Worm (Caenorhabditis elegans): ENCODE results near the gene F43G6.10.

The F43G6.10 gene

DNA sequence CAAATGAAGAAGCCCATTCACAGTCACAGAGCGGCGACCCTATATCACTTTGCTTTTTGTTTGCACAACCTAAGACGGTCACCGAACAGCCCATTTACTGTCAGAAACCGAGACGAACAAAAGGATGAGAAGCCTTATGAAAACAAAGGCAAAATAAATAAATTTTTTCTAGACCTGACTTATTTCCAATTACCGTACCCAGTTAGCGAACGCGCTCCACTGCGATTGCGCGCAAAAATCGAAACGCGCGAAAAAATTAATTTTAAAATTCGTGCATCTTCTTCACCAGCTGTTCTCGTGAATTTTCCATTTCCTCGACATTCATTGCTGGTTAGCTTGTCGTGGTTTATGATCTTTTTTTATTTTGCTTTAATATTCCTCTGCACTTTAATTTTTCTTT, 26.7 kb upstream of the F43G6.10 start, which contains the start of gene F43G6.16:
F43G6.16 (minus strand) TSS at position 141 of the 400 bp plus-strand sequence.
- TF ChIP-seq C08G9.2 (tag; optimal IDR thresholded peaks at IDR 0.05) (no peak), hlh-15 (tag; optimal IDR thresholded peaks at IDR 0.05) (no peak), unc-86 (tag; optimal IDR thresholded peaks at IDR 0.05) (no peak), unc-55 (GFP tag; optimal IDR thresholded peaks at IDR 0.05) (no peak), Y22D7AL.16 (tag; optimal IDR thresholded peaks at IDR 0.05) (no peak), T23F11.4 (GFP tag; optimal IDR thresholded peaks at IDR 0.05) (no peak), pax-1 (tag; optimal IDR thresholded peaks at IDR 0.05) (peak; percentile 85)

DNA sequence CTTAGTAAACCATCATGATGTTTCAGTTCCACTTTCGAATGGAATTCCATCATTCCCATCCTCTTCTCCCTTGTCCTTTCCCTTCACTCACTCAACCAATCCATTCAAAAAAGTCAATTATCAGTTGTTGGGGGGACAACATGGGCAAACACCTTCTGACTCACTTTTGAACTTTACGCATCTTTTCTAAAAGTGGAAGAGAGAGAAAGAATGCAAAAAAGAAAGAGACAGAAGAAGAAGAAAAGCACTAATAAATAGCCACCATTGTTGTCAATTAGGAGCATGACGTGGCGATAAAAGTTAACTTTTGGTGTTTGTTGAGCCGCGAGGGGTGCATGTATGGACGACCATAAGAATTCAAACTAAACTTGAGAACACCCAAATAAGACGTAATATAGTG, 21.1 kb upstream of the F43G6.10 start:
- TF ChIP-seq ahr-1 (tag; optimal IDR thresholded peaks at IDR 0.05): no peak
- no peak for TF ChIP-seq fax-1 (tag; optimal IDR thresholded peaks at IDR 0.05)
- no peak for TF ChIP-seq dmd-4 (tag; optimal IDR thresholded peaks at IDR 0.05; ENCODE audit: borderline replicate concordance)
- no peak for TF ChIP-seq T23F11.4 (GFP tag; optimal IDR thresholded peaks at IDR 0.05)
- TF ChIP-seq C38D4.7 (GFP tag; optimal IDR thresholded peaks at IDR 0.05): no peak
- TF ChIP-seq pax-1 (tag; optimal IDR thresholded peaks at IDR 0.05): no peak
- TF ChIP-seq elt-2 (tag; optimal IDR thresholded peaks at IDR 0.05): no peak
- TF ChIP-seq tbx-7 (tag; optimal IDR thresholded peaks at IDR 0.05): no peak
- no peak for TF ChIP-seq ceh-45 (GFP tag; IDR thresholded peaks at IDR 0.05)
- no peak for TF ChIP-seq nhr-11 (tag; optimal IDR thresholded peaks at IDR 0.05)
- TF ChIP-seq fkh-6 (tag; optimal IDR thresholded peaks at IDR 0.05): no peak
- TF ChIP-seq ets-4 (tag; optimal IDR thresholded peaks at IDR 0.05): no peak
- TF ChIP-seq odd-2 (tag; optimal IDR thresholded peaks at IDR 0.05): no peak
- no peak for TF ChIP-seq Y22D7AL.16 (tag; optimal IDR thresholded peaks at IDR 0.05)
- no peak for TF ChIP-seq nfya-1 (tag; optimal IDR thresholded peaks at IDR 0.05)
- no peak for TF ChIP-seq hlh-13 (GFP tag; optimal IDR thresholded peaks at IDR 0.05)
- TF ChIP-seq che-1 (tag; optimal IDR thresholded peaks at IDR 0.05): no peak
- no peak for TF ChIP-seq unc-3 (GFP tag; conservative IDR thresholded peaks at IDR 0.05)
- no peak for TF ChIP-seq unc-3 (tag; optimal IDR thresholded peaks at IDR 0.05)
- TF ChIP-seq ceh-18 (tag; optimal IDR thresholded peaks at IDR 0.05): no peak
- no peak for TF ChIP-seq unc-55 (GFP tag; optimal IDR thresholded peaks at IDR 0.05)

DNA sequence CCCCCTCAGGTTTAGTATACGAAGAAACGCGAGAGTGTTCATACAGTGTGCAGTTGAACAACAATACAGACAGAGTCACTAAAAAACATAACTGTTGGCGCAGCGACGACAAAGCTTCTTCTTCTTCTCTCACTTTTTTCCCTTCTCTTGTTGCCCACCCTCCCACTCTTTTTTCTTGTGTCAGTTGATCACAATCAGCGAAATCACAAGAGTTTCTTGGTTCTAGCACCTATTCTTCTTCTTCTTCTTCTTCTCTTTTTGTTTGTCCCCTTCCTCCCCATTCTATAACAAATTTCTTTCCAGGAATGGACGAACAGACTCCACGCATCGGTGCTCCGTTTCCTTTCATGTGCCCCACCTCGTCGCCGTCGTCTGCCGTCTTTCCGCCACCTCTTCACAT, 18.7 kb upstream of the F43G6.10 start, which contains the start of gene F43G6.4:
F43G6.4 (plus strand) TSS at position 301 of the 400 bp plus-strand sequence.
- no peak for TF ChIP-seq ceh-6 (GFP tag; optimal IDR thresholded peaks at IDR 0.05)
- TF ChIP-seq lim-6 (tag; optimal IDR thresholded peaks at IDR 0.05): no peak
- TF ChIP-seq nhr-11 (tag; optimal IDR thresholded peaks at IDR 0.05): no peak
- no peak for TF ChIP-seq pqm-1 (tag; optimal IDR thresholded peaks at IDR 0.05)
- no peak for TF ChIP-seq T23F11.4 (GFP tag; optimal IDR thresholded peaks at IDR 0.05)
- TF ChIP-seq pat-9 (tag; optimal IDR thresholded peaks at IDR 0.05): no peak
- TF ChIP-seq lin-11 (tag; optimal IDR thresholded peaks at IDR 0.05): no peak
- no peak for TF ChIP-seq fkh-6 (tag; optimal IDR thresholded peaks at IDR 0.05)
- TF ChIP-seq hlh-15 (tag; optimal IDR thresholded peaks at IDR 0.05): no peak
- no peak for TF ChIP-seq ceh-31 (tag; optimal IDR thresholded peaks at IDR 0.05)
- TF ChIP-seq elt-2 (tag; optimal IDR thresholded peaks at IDR 0.05): no peak

DNA sequence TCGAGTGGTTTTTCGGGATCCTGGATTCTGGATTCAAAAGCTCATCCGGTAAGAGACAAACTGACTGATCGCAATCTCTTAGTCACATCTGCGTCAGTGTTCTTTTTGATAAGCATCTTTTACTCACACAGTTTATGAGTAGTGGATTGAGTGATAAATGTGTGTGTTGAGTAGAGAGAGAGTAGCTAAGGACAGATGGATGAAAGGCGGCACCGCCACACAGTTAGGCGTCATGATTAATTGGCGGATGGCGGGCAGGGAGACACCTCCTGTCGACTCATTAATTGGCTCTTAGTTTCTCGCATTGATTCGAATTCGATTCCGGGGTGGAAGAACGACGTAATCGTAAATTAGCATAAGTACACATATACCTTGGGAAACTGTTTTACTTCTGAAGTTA, 14.8 kb upstream of the F43G6.10 start:
- TF ChIP-seq nhr-232 (tag; optimal IDR thresholded peaks at IDR 0.05) (no peak), unc-3 (GFP tag; conservative IDR thresholded peaks at IDR 0.05) (no peak), unc-3 (tag; optimal IDR thresholded peaks at IDR 0.05) (no peak), pros-1 (tag; optimal IDR thresholded peaks at IDR 0.05) (no peak), ztf-16 (tag; optimal IDR thresholded peaks at IDR 0.05) (no peak), ceh-14 (tag; optimal IDR thresholded peaks at IDR 0.05) (no peak), ahr-1 (tag; optimal IDR thresholded peaks at IDR 0.05) (no peak), sox-2 (GFP tag; IDR thresholded peaks at IDR 0.05) (no peak), ceh-48 (tag; optimal IDR thresholded peaks at IDR 0.05) (no peak)
